Fruit fly (Drosophila melanogaster) whole organism: ENCODE data around the gene Pex19.

Experiments used
- CG8478 ChIP-seq: fragments of >200 bp; optimal IDR thresholded peaks from 2 replicates; lab custom pipeline; 2018; ENCODE audit warnings: inconsistent platforms
- Dll ChIP-seq: fragments of >200 bp; optimal IDR thresholded peaks from 2 replicates; lab custom pipeline; 2017
- pan ChIP-seq: fragments of >200 bp; optimal IDR thresholded peaks from 2 replicates; lab custom pipeline; 2017

DNA sequence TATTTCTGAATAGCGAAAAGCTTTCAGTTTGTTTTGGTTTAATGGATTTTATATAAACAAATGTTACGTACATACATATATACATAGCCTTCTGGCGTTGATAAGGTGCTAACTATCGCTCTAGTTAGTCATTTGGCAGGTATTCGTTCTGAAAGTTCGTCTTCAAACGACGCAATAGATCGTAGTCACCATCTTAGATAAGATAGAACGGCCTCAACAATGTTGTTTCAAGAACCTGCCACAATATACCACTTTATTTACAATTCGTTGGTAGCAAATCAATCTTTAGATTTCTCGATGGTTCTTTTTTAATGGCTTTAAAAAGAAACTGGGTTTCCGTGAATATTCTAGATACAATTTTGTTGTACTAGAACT, 44.8 kb upstream of the Pex19 start:
- TF ChIP-seq Dll (lab: Kevin White, UChicago) (no peak), pan (lab: Kevin White, UChicago) (no peak), CG8478 (lab: Kevin White, UChicago) (no peak)
